Fruit fly (Drosophila melanogaster) whole organism, prepupa: Measurements from ENCODE around the gene beg.

ENCODE experiments used
- Blimp-1 ChIP-seq: fragments of 200-800 bp; sonication (Bioruptor generic); optimal IDR thresholded peaks from 3 replicates; lab custom pipeline; 2017; ENCODE audit warnings: missing biosample characterization, missing genetic modification characterization, mild to moderate bottlenecking, moderate library complexity, missing genetic modification reagents
- CG10631 ChIP-seq: fragments of 200-800 bp; sonication (Bioruptor generic); optimal IDR thresholded peaks from 2 replicates; lab custom pipeline; 2016; ENCODE audit warnings: missing biosample characterization, missing genetic modification characterization
- CG11294 ChIP-seq: fragments of 200-800 bp; sonication (Bioruptor generic); IDR thresholded peaks from 2 replicates; pipeline ENCODE4 v1.3.6; 2022; ENCODE audit warnings: missing biosample characterization, missing genetic modification characterization
- CG1621 ChIP-seq: fragments of 200-800 bp; sonication (Bioruptor generic); optimal IDR thresholded peaks from 3 replicates; lab custom pipeline; 2018; ENCODE audit warnings: missing biosample characterization, mild to moderate bottlenecking, missing genetic modification characterization
- CG16779 ChIP-seq: fragments of 200-800 bp; sonication (Bioruptor generic); optimal IDR thresholded peaks from 3 replicates; lab custom pipeline; 2017; ENCODE audit warnings: missing biosample characterization, mild to moderate bottlenecking, missing genetic modification characterization
- CG3032 ChIP-seq: fragments of 200-800 bp; optimal IDR thresholded peaks from 2 replicates; lab custom pipeline; 2019; ENCODE audit warnings: missing biosample characterization, mild to moderate bottlenecking, missing genetic modification characterization, moderate library complexity
- CG31627 ChIP-seq: fragments of 200-800 bp; sonication (Bioruptor generic); optimal IDR thresholded peaks from 3 replicates; lab custom pipeline; 2016; ENCODE audit warnings: missing biosample characterization, missing genetic modification characterization
- CG32006 ChIP-seq: fragments of 200-800 bp; sonication (Bioruptor generic); optimal IDR thresholded peaks from 3 replicates; lab custom pipeline; 2017; ENCODE audit warnings: missing biosample characterization, mild to moderate bottlenecking, missing genetic modification characterization
- CG34406 ChIP-seq: fragments of 200-800 bp; sonication (Bioruptor generic); optimal IDR thresholded peaks from 3 replicates; lab custom pipeline; 2016; ENCODE audit warnings: missing biosample characterization, missing genetic modification characterization
- CG3919 ChIP-seq: fragments of 200-800 bp; sonication (Bioruptor generic); optimal IDR thresholded peaks from 3 replicates; lab custom pipeline; 2016; ENCODE audit warnings: missing biosample characterization, missing genetic modification characterization
- CG6163 ChIP-seq: fragments of 200-800 bp; sonication (Bioruptor generic); IDR thresholded peaks from 3 replicates; pipeline ENCODE4 v1.3.6; 2022; ENCODE audit warnings: missing biosample characterization, missing genetic modification characterization
- CG6792 ChIP-seq: fragments of 200-800 bp; sonication (Bioruptor generic); optimal IDR thresholded peaks from 3 replicates; lab custom pipeline; 2016; ENCODE audit warnings: missing biosample characterization, missing genetic modification characterization
- CG6808 ChIP-seq: fragments of 200-800 bp; sonication (Bioruptor generic); optimal IDR thresholded peaks from 3 replicates; lab custom pipeline; 2017; ENCODE audit warnings: missing biosample characterization, missing genetic modification characterization, mild to moderate bottlenecking, moderate library complexity, missing genetic modification reagents
- CG7368 ChIP-seq: fragments of 200-800 bp; sonication (Bioruptor generic); optimal IDR thresholded peaks from 3 replicates; lab custom pipeline; 2016; ENCODE audit warnings: missing biosample characterization, missing genetic modification characterization
- CG8632 ChIP-seq: fragments of 200-800 bp; sonication (Bioruptor generic); optimal IDR thresholded peaks from 3 replicates; lab custom pipeline; 2016; ENCODE audit warnings: missing biosample characterization, missing genetic modification characterization
- Eip75B ChIP-seq: fragments of 200-800 bp; sonication (Bioruptor generic); optimal IDR thresholded peaks from 3 replicates; lab custom pipeline; 2016; ENCODE audit warnings: missing biosample characterization, missing genetic modification characterization
- Eip78C ChIP-seq: fragments of 200-800 bp; sonication (Bioruptor generic); peaks from one replicate; lab custom pipeline; 2016; ENCODE audit warnings: missing biosample characterization, missing genetic modification characterization
- Eip93F ChIP-seq: fragments of 200-800 bp; sonication (Bioruptor generic); optimal IDR thresholded peaks from 2 replicates; lab custom pipeline; 2016; ENCODE audit warnings: missing biosample characterization, mild to moderate bottlenecking, missing genetic modification characterization
- Ets96B ChIP-seq: fragments of 200-800 bp; optimal IDR thresholded peaks from 2 replicates; lab custom pipeline; 2019; ENCODE audit warnings: missing biosample characterization, mild to moderate bottlenecking, missing genetic modification characterization, moderate library complexity
- Gug ChIP-seq: fragments of 200-800 bp; sonication (Bioruptor generic); IDR thresholded peaks from 2 replicates; pipeline ENCODE4 v1.3.6; 2022; ENCODE audit warnings: missing biosample characterization, missing genetic modification characterization
- Met ChIP-seq: fragments of 200-800 bp; sonication (Bioruptor generic); optimal IDR thresholded peaks from 3 replicates; lab custom pipeline; 2016; ENCODE audit warnings: missing biosample characterization, missing genetic modification characterization
- OdsH ChIP-seq: fragments of 200-800 bp; sonication (Bioruptor generic); optimal IDR thresholded peaks from 3 replicates; lab custom pipeline; 2016; ENCODE audit warnings: missing biosample characterization, missing genetic modification characterization
- Sox14 ChIP-seq: fragments of 200-800 bp; sonication (Bioruptor generic); optimal IDR thresholded peaks from 3 replicates; lab custom pipeline; 2016; ENCODE audit warnings: missing biosample characterization, missing genetic modification characterization
- Sox15 ChIP-seq: fragments of 200-800 bp; sonication (Bioruptor generic); optimal IDR thresholded peaks from 3 replicates; lab custom pipeline; 2016; ENCODE audit warnings: missing biosample characterization, missing genetic modification characterization
- cyc ChIP-seq: fragments of 200-800 bp; sonication (Bioruptor generic); optimal IDR thresholded peaks from 3 replicates; lab custom pipeline; 2016; ENCODE audit warnings: missing biosample characterization, missing genetic modification characterization
- dac ChIP-seq: fragments of 200-800 bp; sonication (Bioruptor generic); optimal IDR thresholded peaks from 2 replicates; lab custom pipeline; 2017; ENCODE audit warnings: missing biosample characterization, mild to moderate bottlenecking, missing genetic modification characterization
- dsx ChIP-seq: fragments of 200-800 bp; optimal IDR thresholded peaks from 3 replicates; lab custom pipeline; 2019; ENCODE audit warnings: missing biosample characterization, mild to moderate bottlenecking, missing genetic modification characterization, moderate library complexity; ENCODE audit not compliant: poor library complexity, severe bottlenecking
- eg ChIP-seq: fragments of 200-800 bp; sonication (Bioruptor generic); IDR thresholded peaks from 3 replicates; pipeline ENCODE4 v1.3.6; 2022; ENCODE audit warnings: missing biosample characterization, missing genetic modification characterization
- esn ChIP-seq: fragments of 200-800 bp; sonication (Bioruptor generic); optimal IDR thresholded peaks from 2 replicates; lab custom pipeline; 2016; ENCODE audit warnings: missing biosample characterization, mild to moderate bottlenecking, missing genetic modification characterization, moderate library complexity
- fd85E ChIP-seq: fragments of 200-800 bp; sonication (Bioruptor generic); optimal IDR thresholded peaks from 3 replicates; lab custom pipeline; 2016; ENCODE audit warnings: missing biosample characterization, missing genetic modification characterization
- fkh ChIP-seq: fragments of 200-800 bp; sonication (Bioruptor generic); optimal IDR thresholded peaks from 3 replicates; lab custom pipeline; 2017; ENCODE audit warnings: missing biosample characterization, mild to moderate bottlenecking, missing genetic modification characterization, moderate library complexity
- lz ChIP-seq: fragments of 200-800 bp; sonication (Bioruptor generic); optimal IDR thresholded peaks from 3 replicates; lab custom pipeline; 2016; ENCODE audit warnings: missing biosample characterization, missing genetic modification characterization
- pdm3 ChIP-seq: fragments of 200-800 bp; sonication (Bioruptor generic); optimal IDR thresholded peaks from 3 replicates; lab custom pipeline; 2016; ENCODE audit warnings: missing biosample characterization, missing genetic modification characterization
- salr ChIP-seq, 2 experiments: fragments of 200-800 bp; sonication (Bioruptor generic); optimal IDR thresholded peaks; 3 replicates each; lab custom pipeline; 2016 to 2018; ENCODE audit warnings: missing biosample characterization in 2 of 2, missing genetic modification characterization in 2 of 2, mild to moderate bottlenecking in 1 of 2
- ss ChIP-seq, 2 experiments: fragments of 200-800 bp; sonication (Bioruptor generic); optimal IDR thresholded peaks; 2 replicates in 1 of 2; 3 replicates in 1 of 2; lab custom pipeline; 2017 to 2018; ENCODE audit warnings: mild to moderate bottlenecking in 2 of 2, missing biosample characterization in 2 of 2, missing genetic modification characterization in 2 of 2, moderate library complexity in 1 of 2
- svp ChIP-seq: fragments of 200-800 bp; sonication (Bioruptor generic); peaks from one replicate; lab custom pipeline; 2016; ENCODE audit warnings: missing biosample characterization, missing genetic modification characterization
- vri ChIP-seq: fragments of 200-800 bp; sonication (Bioruptor generic); optimal IDR thresholded peaks from 3 replicates; lab custom pipeline; 2016; ENCODE audit warnings: missing biosample characterization, mild to moderate bottlenecking, missing genetic modification characterization

Gene beg

dm6 chr3L:17004218-17004759 lies 31.2 kb upstream of the beg start (continued):
- TF ChIP-seq salr (GFP tag; optimal IDR thresholded peaks at IDR 0.05; lab: Kevin White, UChicago) (peak; percentile 88 to 90), CG34406 (GFP tag; lab: Kevin White, UChicago) (peak; percentile 88), OdsH (peak; percentile 92), Sox15 (GFP tag; lab: Kevin White, UChicago) (peak; percentile 92), CG1621 (tag; lab: Kevin White, UChicago) (peak; percentile 93), CG6792 (GFP tag; lab: Kevin White, UChicago) (peak; percentile 91), esn (GFP tag; lab: Kevin White, UChicago) (peak; percentile 89), CG7368 (GFP tag; lab: Kevin White, UChicago) (peak; percentile 90)
- TF ChIP-seq, all 60 proteins: peak for 56

- TF ChIP-seq vri, result peak; percentile 19
- TF ChIP-seq CG10631 (GFP tag; lab: Kevin White, UChicago), result no peak
- peak; percentile 11 for TF ChIP-seq CG3032 (tag; lab: Kevin White, UChicago)
- no peak for TF ChIP-seq esn (GFP tag; lab: Kevin White, UChicago)
- no peak for TF ChIP-seq ss (GFP tag; optimal IDR thresholded peaks at IDR 0.05; lab: Kevin White, UChicago)
- TF ChIP-seq pdm3, result no peak
- no peak for TF ChIP-seq lz (GFP tag; lab: Kevin White, UChicago)
- TF ChIP-seq CG6163 (GFP tag; lab: Robert Waterston, UW), result no peak
- TF ChIP-seq dac (GFP tag; lab: Kevin White, UChicago), result no peak
- no peak for TF ChIP-seq Eip75B
- no peak for TF ChIP-seq Ets96B
- TF ChIP-seq CG6808 (GFP tag; lab: Kevin White, UChicago), result no peak
- no peak for TF ChIP-seq CG8632 (GFP tag; lab: Kevin White, UChicago)
- no peak for TF ChIP-seq Sox14
- TF ChIP-seq fkh, result peak; percentile 89
- TF ChIP-seq CG16779 (tag; lab: Kevin White, UChicago), result no peak
- no peak for TF ChIP-seq fd85E (GFP tag; lab: Kevin White, UChicago)
- no peak; the same call in 1 of the 2 replicates for TF ChIP-seq CG11294 (GFP tag; lab: Robert Waterston, UW)
- no peak for TF ChIP-seq CG6792 (GFP tag; lab: Kevin White, UChicago)
- no peak for TF ChIP-seq Met (GFP tag; lab: Kevin White, UChicago)
- TF ChIP-seq CG32006, result no peak
- TF ChIP-seq dsx (GFP tag; lab: Kevin White, UChicago), result no peak
- TF ChIP-seq Blimp-1 (GFP tag; lab: Kevin White, UChicago), result no peak
- TF ChIP-seq Sox15 (GFP tag; lab: Kevin White, UChicago), result no peak
- TF ChIP-seq Gug (GFP tag; lab: Robert Waterston, UW), result peak; percentile 39; the same call in 1 of the 2 replicates
- no peak for TF ChIP-seq CG7368 (GFP tag; lab: Kevin White, UChicago)
Observed at dm6 chr3L:17004765-17005414, 30.6 kb upstream of the beg start.

- TF ChIP-seq CG11294 (GFP tag; lab: Robert Waterston, UW), result no peak
- TF ChIP-seq ss (GFP tag; optimal IDR thresholded peaks at IDR 0.05; lab: Kevin White, UChicago), result no peak
- peak; percentile 97 for TF ChIP-seq svp (GFP tag; lab: Kevin White, UChicago)
- peak; percentile 30 for TF ChIP-seq Eip78C (GFP tag; lab: Kevin White, UChicago)
Observed at dm6 chr3L:17005415-17005796, 30.1 kb upstream of the beg start.

- TF ChIP-seq svp (GFP tag; lab: Kevin White, UChicago) (peak; percentile 51), vri (peak; percentile 37), Sox15 (GFP tag; lab: Kevin White, UChicago) (no peak), Eip78C (GFP tag; lab: Kevin White, UChicago) (peak; percentile 37), eg (GFP tag; lab: Robert Waterston, UW) (peak; percentile 33; the same call in 1 of the 3 replicates), pdm3 (no peak), cyc (peak; percentile 28), Sox14 (peak; percentile 33), esn (GFP tag; lab: Kevin White, UChicago) (peak; percentile 9), CG6163 (GFP tag; lab: Robert Waterston, UW) (no peak; the same call in 2 of the 3 replicates), Ets96B (no peak), dac (GFP tag; lab: Kevin White, UChicago) (no peak), CG31627 (GFP tag; lab: Kevin White, UChicago) (peak; percentile 33), CG3919 (GFP tag; lab: Kevin White, UChicago) (peak; percentile 28), Gug (GFP tag; lab: Robert Waterston, UW) (peak; percentile 33), fkh (peak; percentile 84), Met (GFP tag; lab: Kevin White, UChicago) (peak; percentile 20), Eip93F (GFP tag; lab: Kevin White, UChicago) (no peak), OdsH (peak; percentile 6)
Observed at dm6 chr3L:17006250-17006693, 29.2 kb upstream of the beg start.
